Worm (Caenorhabditis elegans): Measurements from ENCODE around the gene Y62F5A.9.

Y62F5A.9 gene

ce11 chrII:11545299-11545951 lies 6.8 kb upstream of the Y62F5A.9 start, which contains the start of gene dnj-13 (continued):
- TF ChIP-seq hlh-30 (tag; optimal IDR thresholded peaks at IDR 0.05; ENCODE audit: insufficient read depth) (peak; percentile 96), lin-38 (GFP tag; IDR thresholded peaks at IDR 0.05) (peak; percentile 99), nhr-48 (tag; optimal IDR thresholded peaks at IDR 0.05) (peak; percentile 89), egl-27 (tag; optimal IDR thresholded peaks at IDR 0.05) (no peak), lin-1 (GFP tag; IDR thresholded peaks at IDR 0.05) (peak; percentile 98), saeg-2 (GFP tag; IDR thresholded peaks at IDR 0.05) (peak; percentile 93), lir-3 (tag; optimal IDR thresholded peaks at IDR 0.05) (peak; percentile 12), egl-43 (GFP tag; IDR thresholded peaks at IDR 0.05) (peak; percentile 95), Y5F2A.4 (GFP tag; optimal IDR thresholded peaks at IDR 0.05) (peak; percentile 89), dmd-9 (GFP tag; IDR thresholded peaks at IDR 0.05) (peak; percentile 79), mxl-3 (GFP tag; optimal IDR thresholded peaks at IDR 0.05) (peak; percentile 88), R02D3.7 (tag; optimal IDR thresholded peaks at IDR 0.05) (no peak), php-3 (GFP tag; IDR thresholded peaks at IDR 0.05) (peak; percentile 96), aha-1 (tag) (peak; percentile 88), zag-1 (tag; optimal IDR thresholded peaks at IDR 0.05) (no peak), set-16 (GFP tag; IDR thresholded peaks at IDR 0.05) (peak; percentile 77), snpc-1.2 (GFP tag; IDR thresholded peaks at IDR 0.05) (peak; percentile 87), mes-2 (tag; optimal IDR thresholded peaks at IDR 0.05; ENCODE audit: poor library complexity, severe bottlenecking) (peak; percentile 94), dve-1 (tag; optimal IDR thresholded peaks at IDR 0.05; ENCODE audit: insufficient read depth) (peak; percentile 98), T26A8.4 (GFP tag; IDR thresholded peaks at IDR 0.05) (peak; percentile 97), duxl-1 (tag; optimal IDR thresholded peaks at IDR 0.05; ENCODE audit: poor library complexity) (peak; percentile 95), madf-5 (GFP tag; IDR thresholded peaks at IDR 0.05) (peak; percentile 87 to 91; a peak in 3 of 4 replicates), nhr-237 (tag; optimal IDR thresholded peaks at IDR 0.05) (no peak), daf-19 (GFP tag; conservative IDR thresholded peaks at IDR 0.05) (no peak), nhr-102 (tag; optimal IDR thresholded peaks at IDR 0.05) (peak; percentile 93), lim-7 (GFP tag; IDR thresholded peaks at IDR 0.05) (peak; percentile 66), madf-9 (GFP tag; conservative IDR thresholded peaks at IDR 0.05) (peak; percentile 94), lin-39 (tag; optimal IDR thresholded peaks at IDR 0.05) (no peak), skn-1 (tag; optimal IDR thresholded peaks at IDR 0.05) (no peak), gei-8 (GFP tag; optimal IDR thresholded peaks at IDR 0.05) (peak; percentile 94), mxl-2 (GFP tag; conservative IDR thresholded peaks at IDR 0.05) (peak; percentile 55; the same call in 1 of the 2 replicates), vab-7 (GFP tag; IDR thresholded peaks at IDR 0.05) (peak; percentile 85), F10B5.3 (tag; optimal IDR thresholded peaks at IDR 0.05) (peak; percentile 89)

- TF ChIP-seq unc-62 (GFP tag; optimal IDR thresholded peaks at IDR 0.05 in 1 of 2) (no peak), unc-62 (tag; optimal IDR thresholded peaks at IDR 0.05) (no peak), F44E2.7 (GFP tag; IDR thresholded peaks at IDR 0.05) (no peak), lin-38 (GFP tag; IDR thresholded peaks at IDR 0.05) (peak; percentile 14), mes-2 (tag; optimal IDR thresholded peaks at IDR 0.05; ENCODE audit: poor library complexity, severe bottlenecking) (no peak)
Observed at ce11 chrII:11544714-11545113, 6.1 kb upstream of the Y62F5A.9 start, which contains the start of gene F54D5.9. F54D5.9 (minus strand) TSS chrII:11544828.

DNA sequence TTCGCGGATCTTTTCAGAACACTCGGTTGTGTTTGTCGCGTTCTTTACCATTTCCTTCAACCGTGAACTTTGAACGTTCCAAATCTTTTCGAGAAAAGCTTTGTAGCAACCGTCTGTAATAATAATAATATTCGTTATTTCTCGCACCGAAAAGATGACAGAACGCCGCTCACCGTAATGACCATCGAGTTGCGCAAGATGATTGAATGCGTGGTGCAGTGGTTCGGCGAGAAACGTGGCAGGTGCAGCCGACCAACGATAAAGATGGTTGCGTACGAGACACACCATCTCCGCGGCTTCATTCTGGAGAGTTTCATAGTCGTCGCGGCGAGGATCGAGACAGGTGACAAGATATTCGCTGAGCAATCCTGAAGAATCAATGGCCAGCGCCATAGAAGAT lies 4.3 kb upstream of the Y62F5A.9 start:
- no peak for TF ChIP-seq unc-130 (GFP tag; optimal IDR thresholded peaks at IDR 0.05)
- TF ChIP-seq ces-1 (GFP tag; optimal IDR thresholded peaks at IDR 0.05) = no peak
- no peak for TF ChIP-seq dve-1 (tag; optimal IDR thresholded peaks at IDR 0.05; ENCODE audit: insufficient read depth)
- no peak for TF ChIP-seq lsy-2 (tag; optimal IDR thresholded peaks at IDR 0.05)
- no peak for TF ChIP-seq nhr-41 (GFP tag; IDR thresholded peaks at IDR 0.05)
- no peak for TF ChIP-seq ama-1 (optimal IDR thresholded peaks at IDR 0.05)
- TF ChIP-seq lin-13 (GFP tag; optimal IDR thresholded peaks at IDR 0.05) = no peak
- TF ChIP-seq ZK546.5 (tag; optimal IDR thresholded peaks at IDR 0.05) = no peak
- no peak for TF ChIP-seq madf-9 (GFP tag; conservative IDR thresholded peaks at IDR 0.05)
- no peak for TF ChIP-seq F10B5.3 (tag; optimal IDR thresholded peaks at IDR 0.05)
- TF ChIP-seq dpl-1 (GFP tag; optimal IDR thresholded peaks at IDR 0.05) = no peak
- TF ChIP-seq Y105C5A.15 (GFP tag; IDR thresholded peaks at IDR 0.05) = no peak
- no peak for TF ChIP-seq lin-39 (tag; optimal IDR thresholded peaks at IDR 0.05)
- TF ChIP-seq mes-2 (tag; optimal IDR thresholded peaks at IDR 0.05; ENCODE audit: poor library complexity, severe bottlenecking) = no peak

Data from whole organism, L4 larva.